Worm (Caenorhabditis elegans) whole organism, early embryonic: ENCODE measurements around the gene hsp-12.6.

ENCODE experiments used
- B0310.2 ChIP-seq: sonication (generic microtip); optimal IDR thresholded peaks from 2 replicates; lab custom pipeline; 2016; ENCODE audit warnings: mild to moderate bottlenecking, missing genetic modification characterization, missing compliant biosample characterization
- F13C5.2 ChIP-seq: sonication (generic microtip); optimal IDR thresholded peaks from 2 replicates; lab custom pipeline; 2017; ENCODE audit warnings: mild to moderate bottlenecking, missing genetic modification characterization, inconsistent platforms, missing compliant biosample characterization
- aly-1 ChIP-seq: sonication (generic microtip); optimal IDR thresholded peaks from 2 replicates; lab custom pipeline; 2016; ENCODE audit warnings: missing genetic modification characterization, missing compliant biosample characterization
- ama-1 ChIP-seq: fragments of 150-350 bp; optimal IDR thresholded peaks from 2 replicates; lab custom pipeline; 2014
- ceh-13 ChIP-seq: fragments of 200-800 bp; sonication (Bioruptor generic); optimal IDR thresholded peaks from 2 replicates; lab custom pipeline; 2018; ENCODE audit warnings: mild to moderate bottlenecking, missing genetic modification characterization, missing compliant biosample characterization
- ceh-36 ChIP-seq: sonication (generic microtip); optimal IDR thresholded peaks from 2 replicates; lab custom pipeline; 2016; ENCODE audit warnings: missing genetic modification characterization, inconsistent platforms, missing compliant biosample characterization
- ets-7 ChIP-seq: sonication (generic microtip); optimal IDR thresholded peaks from 2 replicates; lab custom pipeline; 2016; ENCODE audit warnings: missing genotype, missing genetic modification characterization, missing compliant biosample characterization
- flt-1 ChIP-seq: fragments of 200-800 bp; sonication (Bioruptor generic); IDR thresholded peaks from 2 replicates; pipeline ENCODE4 v1.3.6; 2022; ENCODE audit warnings: missing genetic modification characterization, missing compliant biosample characterization
- hmbx-1 ChIP-seq: sonication (generic microtip); optimal IDR thresholded peaks from 2 replicates; lab custom pipeline; 2016; ENCODE audit warnings: mild to moderate bottlenecking, missing genetic modification characterization, missing compliant biosample characterization
- hmg-4 ChIP-seq: fragments of 200-800 bp; sonication (Bioruptor generic); optimal IDR thresholded peaks from 2 replicates; lab custom pipeline; 2018; ENCODE audit warnings: mild to moderate bottlenecking, missing genetic modification characterization, missing compliant biosample characterization
- hnd-1 ChIP-seq: sonication (generic microtip); optimal IDR thresholded peaks from 2 replicates; lab custom pipeline; 2016; ENCODE audit warnings: missing genetic modification characterization, missing compliant biosample characterization
- pes-1 ChIP-seq: fragments of 200-800 bp; sonication (Bioruptor generic); IDR thresholded peaks from 2 replicates; pipeline ENCODE4 v1.3.6; 2022; ENCODE audit warnings: missing genetic modification reagents, missing genetic modification characterization, missing compliant biosample characterization
- scrt-1 ChIP-seq: fragments of 200-800 bp; sonication (Bioruptor generic); IDR thresholded peaks from 2 replicates; pipeline ENCODE4 v1.3.6; 2022; ENCODE audit warnings: missing genetic modification characterization, missing compliant biosample characterization
- sea-1 ChIP-seq: fragments of 200-800 bp; sonication (Bioruptor generic); conservative IDR thresholded peaks from 2 replicates; pipeline ENCODE4 v1.3.6; 2022; ENCODE audit warnings: missing genetic modification characterization, missing compliant biosample characterization
- tbx-11 ChIP-seq: fragments of 200-800 bp; sonication (Bioruptor generic); IDR thresholded peaks from 2 replicates; pipeline ENCODE4 v1.3.6; 2022; ENCODE audit warnings: missing genetic modification characterization, missing compliant biosample characterization
- tbx-37 ChIP-seq: fragments of 200-800 bp; sonication (Bioruptor generic); conservative IDR thresholded peaks from 2 replicates; pipeline ENCODE4 v1.3.6; 2022; ENCODE audit warnings: missing genetic modification reagents, missing genetic modification characterization, missing compliant biosample characterization
- tra-4 ChIP-seq: sonication (generic microtip); optimal IDR thresholded peaks from 2 replicates; lab custom pipeline; 2017; ENCODE audit warnings: missing genetic modification characterization, missing compliant biosample characterization

Gene hsp-12.6

ce11 chrIV:9447209-9447608 is at the start of gene hsp-12.6:
Gene hsp-12.6, minus strand, starts transcription at chrIV:9447228.
- TF ChIP-seq hnd-1 (tag; lab: Kevin White, UChicago) (no peak), tbx-37 (GFP tag; lab: Robert Waterston, UW) (no peak), sea-1 (GFP tag; lab: Robert Waterston, UW) (no peak), ceh-36 (tag; lab: Kevin White, UChicago) (no peak), ets-7 (tag; lab: Kevin White, UChicago) (no peak), B0310.2 (tag; lab: Kevin White, UChicago) (no peak), ceh-13 (GFP tag; lab: Kevin White, UChicago) (no peak), pes-1 (GFP tag; lab: Robert Waterston, UW) (no peak), tbx-11 (no peak), hmg-4 (GFP tag; lab: Kevin White, UChicago) (no peak), aly-1 (tag; lab: Kevin White, UChicago) (no peak), flt-1 (GFP tag; lab: Robert Waterston, UW) (no peak), F13C5.2 (tag; lab: Kevin White, UChicago) (no peak), scrt-1 (GFP tag; lab: Robert Waterston, UW) (no peak)

- TF ChIP-seq aly-1 (tag; lab: Kevin White, UChicago) = no peak
- no peak for TF ChIP-seq ama-1
- no peak for TF ChIP-seq hmbx-1
- no peak for TF ChIP-seq hmg-4 (GFP tag; lab: Kevin White, UChicago)
- TF ChIP-seq sea-1 (GFP tag; lab: Robert Waterston, UW) = no peak
- no peak for TF ChIP-seq ets-7 (tag; lab: Kevin White, UChicago)
- no peak for TF ChIP-seq flt-1 (GFP tag; lab: Robert Waterston, UW)
- TF ChIP-seq tra-4 (tag; lab: Kevin White, UChicago) = no peak
Observed at ce11 chrIV:9496306-9496705, 49.3 kb upstream of the hsp-12.6 start, which contains the start of gene sru-3. Gene sru-3, plus strand, starts transcription at chrIV:9496606.

DNA sequence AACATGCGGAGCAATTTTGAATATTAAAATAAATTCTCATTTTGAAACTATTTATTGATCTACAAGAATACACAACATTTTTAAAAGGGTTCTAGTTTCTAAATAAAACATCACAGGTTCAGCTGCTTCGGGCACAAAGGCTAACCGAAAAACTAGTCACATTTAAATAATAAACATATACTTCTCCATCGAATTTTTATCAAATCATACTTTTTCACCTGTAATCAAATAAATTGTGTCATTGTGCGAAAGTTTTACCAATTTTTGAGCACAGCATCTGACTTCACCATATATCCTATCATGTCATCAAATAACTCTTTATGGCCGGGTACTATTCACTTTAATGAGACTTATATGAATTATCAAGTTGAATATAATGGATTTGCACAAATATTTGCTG is 43.3 kb upstream of the hsp-12.6 start, which contains the start of gene sru-6:
Gene sru-6 (plus strand): TSS at position 301 of the 400 bp plus-strand sequence.
- TF ChIP-seq ets-7 (tag; lab: Kevin White, UChicago) = no peak
- TF ChIP-seq sea-1 (GFP tag; lab: Robert Waterston, UW) = no peak
- TF ChIP-seq F13C5.2 (tag; lab: Kevin White, UChicago) = no peak
- no peak for TF ChIP-seq flt-1 (GFP tag; lab: Robert Waterston, UW)
- no peak for TF ChIP-seq tbx-11
- TF ChIP-seq ceh-13 (GFP tag; lab: Kevin White, UChicago) = no peak
- no peak for TF ChIP-seq ceh-36 (tag; lab: Kevin White, UChicago)
- TF ChIP-seq tbx-37 (GFP tag; lab: Robert Waterston, UW) = no peak
- TF ChIP-seq pes-1 (GFP tag; lab: Robert Waterston, UW) = no peak
- TF ChIP-seq hnd-1 (tag; lab: Kevin White, UChicago) = no peak
- no peak for TF ChIP-seq B0310.2 (tag; lab: Kevin White, UChicago)
- no peak for TF ChIP-seq hmg-4 (GFP tag; lab: Kevin White, UChicago)
- TF ChIP-seq aly-1 (tag; lab: Kevin White, UChicago) = no peak
- no peak for TF ChIP-seq hmbx-1
- TF ChIP-seq ama-1 = no peak
- TF ChIP-seq scrt-1 (GFP tag; lab: Robert Waterston, UW) = no peak

DNA sequence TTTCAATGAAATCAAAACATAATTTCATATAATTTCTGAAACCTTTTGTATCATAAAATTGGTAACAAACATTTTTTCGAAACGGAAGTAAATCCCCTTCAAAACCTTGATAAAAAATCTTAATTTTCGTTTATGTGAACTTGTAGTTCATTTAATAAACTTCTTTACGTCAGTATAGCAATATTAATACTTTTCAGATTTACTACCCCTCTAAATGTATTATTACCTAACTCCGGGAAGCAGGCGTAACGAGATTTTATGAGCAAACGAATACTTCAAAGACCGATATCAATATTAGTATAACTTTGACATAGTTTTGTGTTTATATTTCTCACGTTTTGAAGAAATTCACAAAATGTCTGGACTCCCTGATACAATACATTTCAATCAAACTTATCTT is 41.3 kb upstream of the hsp-12.6 start, which contains the start of gene sru-1:
Gene sru-1 (plus strand): TSS at position 301 of the 400 bp plus-strand sequence.
- TF ChIP-seq tbx-37 (GFP tag; lab: Robert Waterston, UW) (no peak), hmg-4 (GFP tag; lab: Kevin White, UChicago) (no peak)

ce11 chrIV:9486779-9487178 is 39.8 kb upstream of the hsp-12.6 start:
- TF ChIP-seq F13C5.2 (tag; lab: Kevin White, UChicago) (no peak), tra-4 (tag; lab: Kevin White, UChicago) (no peak), tbx-11 (no peak), ceh-36 (tag; lab: Kevin White, UChicago) (no peak), ceh-13 (GFP tag; lab: Kevin White, UChicago) (no peak), hmbx-1 (no peak), scrt-1 (GFP tag; lab: Robert Waterston, UW) (no peak)

DNA sequence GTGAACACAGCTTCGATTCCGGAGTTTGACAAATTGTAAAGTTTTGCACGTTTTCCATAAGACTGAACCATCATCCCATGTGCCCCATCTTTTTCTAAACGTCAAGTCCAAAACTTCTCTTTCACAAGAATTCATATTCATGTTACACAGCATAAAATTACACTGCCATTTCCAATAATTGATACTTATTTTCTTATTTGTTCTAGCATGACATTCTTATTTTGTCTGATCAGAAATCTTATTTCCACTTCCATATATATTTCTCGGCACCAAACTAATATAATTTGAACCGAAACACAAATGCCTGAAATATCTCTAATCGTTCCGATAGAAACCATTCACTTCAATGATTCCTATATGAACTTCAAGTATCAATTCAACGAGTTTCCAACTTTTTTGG is 38.9 kb upstream of the hsp-12.6 start, which contains the start of gene sru-2:
Gene sru-2 (plus strand): TSS at position 301 of the 400 bp plus-strand sequence.
- TF ChIP-seq tbx-11 (no peak), hnd-1 (tag; lab: Kevin White, UChicago) (no peak), ceh-13 (GFP tag; lab: Kevin White, UChicago) (no peak), tra-4 (tag; lab: Kevin White, UChicago) (no peak), B0310.2 (tag; lab: Kevin White, UChicago) (no peak), ets-7 (tag; lab: Kevin White, UChicago) (no peak), flt-1 (GFP tag; lab: Robert Waterston, UW) (no peak), F13C5.2 (tag; lab: Kevin White, UChicago) (no peak), tbx-37 (GFP tag; lab: Robert Waterston, UW) (no peak), ceh-36 (tag; lab: Kevin White, UChicago) (no peak), hmg-4 (GFP tag; lab: Kevin White, UChicago) (no peak), scrt-1 (GFP tag; lab: Robert Waterston, UW) (no peak), aly-1 (tag; lab: Kevin White, UChicago) (no peak), pes-1 (GFP tag; lab: Robert Waterston, UW) (no peak), hmbx-1 (no peak), sea-1 (GFP tag; lab: Robert Waterston, UW) (no peak), ama-1 (no peak)

DNA sequence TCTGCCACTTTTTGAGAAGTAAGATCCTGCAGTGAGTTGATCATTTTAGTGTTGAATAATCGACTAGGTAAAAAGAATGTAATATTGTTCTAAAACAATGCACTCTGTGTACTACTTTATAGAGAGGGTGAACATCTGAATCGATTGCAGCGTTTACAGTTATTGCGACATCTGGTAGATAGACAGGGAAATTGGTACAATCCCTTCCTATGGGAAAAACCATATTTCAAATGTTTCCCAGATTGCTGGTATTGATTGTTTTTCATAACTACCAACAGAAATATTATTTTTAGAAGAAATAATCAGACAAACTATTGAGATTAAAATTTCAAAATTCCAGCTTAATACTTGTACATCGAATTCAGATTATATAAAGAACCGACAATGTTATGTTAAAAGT is 38.0 kb upstream of the hsp-12.6 start, which contains the start of gene gadr-2:
Gene gadr-2 (minus strand): TSS at position 101 of the 400 bp plus-strand sequence.
- no peak for TF ChIP-seq tbx-11
- TF ChIP-seq hmg-4 (GFP tag; lab: Kevin White, UChicago) = no peak
- TF ChIP-seq ama-1 = no peak
- TF ChIP-seq hnd-1 (tag; lab: Kevin White, UChicago) = no peak
- no peak for TF ChIP-seq hmbx-1
- no peak for TF ChIP-seq sea-1 (GFP tag; lab: Robert Waterston, UW)
- TF ChIP-seq tbx-37 (GFP tag; lab: Robert Waterston, UW) = no peak
- TF ChIP-seq pes-1 (GFP tag; lab: Robert Waterston, UW) = no peak
- TF ChIP-seq aly-1 (tag; lab: Kevin White, UChicago) = no peak
- TF ChIP-seq flt-1 (GFP tag; lab: Robert Waterston, UW) = no peak
- TF ChIP-seq tra-4 (tag; lab: Kevin White, UChicago) = no peak
- no peak for TF ChIP-seq ets-7 (tag; lab: Kevin White, UChicago)
- no peak for TF ChIP-seq B0310.2 (tag; lab: Kevin White, UChicago)
- no peak for TF ChIP-seq ceh-13 (GFP tag; lab: Kevin White, UChicago)
- TF ChIP-seq scrt-1 (GFP tag; lab: Robert Waterston, UW) = no peak
- no peak for TF ChIP-seq ceh-36 (tag; lab: Kevin White, UChicago)
- TF ChIP-seq F13C5.2 (tag; lab: Kevin White, UChicago) = no peak
